Worm (Caenorhabditis elegans) whole organism, late embryonic: ENCODE results near the gene lips-12.

Source experiments
- K02D7.2 ChIP-seq: sonication (generic microtip); optimal IDR thresholded peaks from 2 replicates; lab custom pipeline; 2017; ENCODE audit warnings: mild to moderate bottlenecking, missing genetic modification characterization, missing compliant biosample characterization
- ceh-14 ChIP-seq: sonication (generic microtip); optimal IDR thresholded peaks from 2 replicates; lab custom pipeline; 2016; ENCODE audit warnings: missing genotype, missing genetic modification characterization, missing compliant biosample characterization
- ceh-31 ChIP-seq: sonication (generic microtip); optimal IDR thresholded peaks from 2 replicates; lab custom pipeline; 2016; ENCODE audit warnings: missing genetic modification characterization, missing compliant biosample characterization
- dmd-4 ChIP-seq: sonication (generic microtip); optimal IDR thresholded peaks from 2 replicates; lab custom pipeline; 2016; ENCODE audit warnings: borderline replicate concordance, missing genetic modification characterization, missing compliant biosample characterization
- ets-4 ChIP-seq: sonication (generic microtip); optimal IDR thresholded peaks from 2 replicates; lab custom pipeline; 2016; ENCODE audit warnings: missing genetic modification characterization, missing compliant biosample characterization
- fkh-10 ChIP-seq: fragments of 150-350 bp; optimal IDR thresholded peaks from 2 replicates; lab custom pipeline; 2014; ENCODE audit warnings: missing biosample characterization, missing genetic modification reagents, missing genetic modification characterization
- odd-2 ChIP-seq: sonication (generic microtip); optimal IDR thresholded peaks from 2 replicates; lab custom pipeline; 2017; ENCODE audit warnings: antibody characterized with exemption, mild to moderate bottlenecking, missing genetic modification characterization, missing compliant biosample characterization
- pag-3 ChIP-seq: sonication (generic microtip); optimal IDR thresholded peaks from 2 replicates; lab custom pipeline; 2016; ENCODE audit warnings: missing compliant biosample characterization, missing genetic modification characterization, borderline replicate concordance
- pqm-1 ChIP-seq: sonication (generic microtip); optimal IDR thresholded peaks from 2 replicates; lab custom pipeline; 2016; ENCODE audit warnings: missing genetic modification characterization, missing compliant biosample characterization
- pros-1 ChIP-seq: fragments of 150-350 bp; optimal IDR thresholded peaks from 2 replicates; lab custom pipeline; 2014; ENCODE audit warnings: missing biosample characterization, missing genetic modification reagents, missing genetic modification characterization
- ref-2 ChIP-seq: sonication (generic microtip); optimal IDR thresholded peaks from 2 replicates; lab custom pipeline; 2016; ENCODE audit warnings: missing genetic modification characterization, missing compliant biosample characterization
- tbx-2 ChIP-seq: sonication (generic microtip); optimal IDR thresholded peaks from 2 replicates; lab custom pipeline; 2016; ENCODE audit warnings: missing genetic modification characterization, missing compliant biosample characterization
- ztf-16 ChIP-seq: sonication (generic microtip); optimal IDR thresholded peaks from 2 replicates; lab custom pipeline; 2017; ENCODE audit warnings: missing genetic modification characterization, missing compliant biosample characterization

ce11 chrII:1101413-1101812 lies 12.6 kb downstream of the lips-12 start:
- TF ChIP-seq odd-2 (tag; lab: Kevin White, UChicago) (no peak), ceh-31 (tag; lab: Kevin White, UChicago) (no peak), tbx-2 (tag; lab: Kevin White, UChicago) (no peak), ztf-16 (tag; lab: Kevin White, UChicago) (no peak), pros-1 (tag; lab: Kevin White, UChicago) (no peak), ceh-14 (tag; lab: Kevin White, UChicago) (no peak), ets-4 (no peak), ref-2 (tag; lab: Kevin White, UChicago) (no peak), pqm-1 (tag; lab: Kevin White, UChicago) (no peak), K02D7.2 (no peak), pag-3 (no peak), dmd-4 (no peak), fkh-10 (no peak)
